Worm (Caenorhabditis elegans) whole organism, L2 larva: ENCODE results near the gene eif-3.K.

Experiments used
- F13H6.1 ChIP-seq: sonication (generic microtip); optimal IDR thresholded peaks from 2 replicates; lab custom pipeline; 2016; ENCODE audit warnings: missing genetic modification characterization, missing compliant biosample characterization
- R02D3.7 ChIP-seq: fragments of 150-350 bp; optimal IDR thresholded peaks from 2 replicates; lab custom pipeline; 2014; ENCODE audit warnings: missing biosample characterization, missing genetic modification characterization
- ama-1 ChIP-seq: fragments of 150-350 bp; optimal IDR thresholded peaks from 2 replicates; lab custom pipeline; 2018; ENCODE audit warnings: inconsistent platforms
- egl-27 ChIP-seq: sonication (generic microtip); optimal IDR thresholded peaks from 3 replicates; lab custom pipeline; 2017; ENCODE audit warnings: missing biosample characterization, missing genetic modification reagents, missing genetic modification characterization
- nhr-237 ChIP-seq: fragments of 150-350 bp; optimal IDR thresholded peaks from 2 replicates; lab custom pipeline; 2014; ENCODE audit warnings: missing biosample characterization, missing genetic modification characterization

ce11 chrV:12944229-12944628 lies 9.6 kb upstream of the eif-3.K start, which contains the start of gene T16G1.3:
- no peak for TF ChIP-seq F13H6.1 (tag; lab: Kevin White, UChicago)
- TF ChIP-seq egl-27 (tag; lab: Kevin White, UChicago), result no peak
- TF ChIP-seq nhr-237 (tag; lab: Kevin White, UChicago), result no peak
- TF ChIP-seq R02D3.7 (tag; lab: Kevin White, UChicago), result no peak
- no peak for TF ChIP-seq ama-1 (lab: Kevin White, UChicago)
